Worm (Caenorhabditis elegans) whole organism, late embryonic: Measurements from ENCODE around the gene ntl-11.

Experiments used
- C08G9.2 ChIP-seq: sonication (generic microtip); optimal IDR thresholded peaks from 2 replicates; lab custom pipeline; 2016; ENCODE audit warnings: mild to moderate bottlenecking, missing genetic modification characterization, moderate library complexity, missing compliant biosample characterization
- F13H6.1 ChIP-seq: sonication (generic microtip); optimal IDR thresholded peaks from 2 replicates; lab custom pipeline; 2016; ENCODE audit warnings: missing genetic modification characterization, missing compliant biosample characterization
- K02D7.2 ChIP-seq: sonication (generic microtip); optimal IDR thresholded peaks from 2 replicates; lab custom pipeline; 2017; ENCODE audit warnings: mild to moderate bottlenecking, missing genetic modification characterization, missing compliant biosample characterization
- K09A11.1 ChIP-seq: sonication (generic microtip); optimal IDR thresholded peaks from 2 replicates; lab custom pipeline; 2017; ENCODE audit warnings: antibody characterized with exemption, mild to moderate bottlenecking, missing genetic modification characterization, missing compliant biosample characterization; ENCODE audit not compliant: insufficient read depth
- T23F11.4 ChIP-seq: fragments of 200-800 bp; sonication (Bioruptor generic); optimal IDR thresholded peaks from 2 replicates; lab custom pipeline; 2018; ENCODE audit warnings: mild to moderate bottlenecking, missing genetic modification characterization, missing compliant biosample characterization
- Y22D7AL.16 ChIP-seq: sonication (generic microtip); optimal IDR thresholded peaks from 2 replicates; lab custom pipeline; 2016; ENCODE audit warnings: missing genetic modification characterization, missing compliant biosample characterization
- ahr-1 ChIP-seq: sonication (generic microtip); optimal IDR thresholded peaks from 2 replicates; lab custom pipeline; 2016; ENCODE audit warnings: missing genetic modification characterization, missing compliant biosample characterization
- ama-1 ChIP-seq: fragments of 150-350 bp; optimal IDR thresholded peaks from 2 replicates; lab custom pipeline; 2014
- ceh-14 ChIP-seq: sonication (generic microtip); optimal IDR thresholded peaks from 2 replicates; lab custom pipeline; 2016; ENCODE audit warnings: missing genotype, missing genetic modification characterization, missing compliant biosample characterization
- ceh-18 ChIP-seq: sonication (generic microtip); optimal IDR thresholded peaks from 2 replicates; lab custom pipeline; 2016; ENCODE audit warnings: missing genetic modification characterization, missing compliant biosample characterization
- ceh-2 ChIP-seq: sonication (generic microtip); optimal IDR thresholded peaks from 2 replicates; lab custom pipeline; 2016; ENCODE audit warnings: missing genotype, missing genetic modification characterization, missing compliant biosample characterization
- ceh-24 ChIP-seq: sonication (generic microtip); optimal IDR thresholded peaks from 2 replicates; lab custom pipeline; 2016; ENCODE audit warnings: mild to moderate bottlenecking, missing genetic modification characterization, missing compliant biosample characterization
- ceh-30 ChIP-seq: fragments of 150-350 bp; optimal IDR thresholded peaks from 2 replicates; lab custom pipeline; 2014; ENCODE audit warnings: missing biosample characterization, missing genetic modification characterization
- ceh-31 ChIP-seq: sonication (generic microtip); optimal IDR thresholded peaks from 2 replicates; lab custom pipeline; 2016; ENCODE audit warnings: missing genetic modification characterization, missing compliant biosample characterization
- ceh-34 ChIP-seq: sonication (generic microtip); optimal IDR thresholded peaks from 2 replicates; lab custom pipeline; 2016; ENCODE audit warnings: mild to moderate bottlenecking, missing genetic modification characterization, missing compliant biosample characterization
- ceh-48 ChIP-seq: sonication (generic microtip); optimal IDR thresholded peaks from 2 replicates; lab custom pipeline; 2016; ENCODE audit warnings: missing genetic modification characterization, inconsistent platforms, missing compliant biosample characterization
- ceh-6 ChIP-seq: fragments of 200-800 bp; sonication (Bioruptor generic); optimal IDR thresholded peaks from 2 replicates; lab custom pipeline; 2018; ENCODE audit warnings: mild to moderate bottlenecking, missing genetic modification characterization, missing compliant biosample characterization
- dve-1 ChIP-seq: sonication (generic microtip); optimal IDR thresholded peaks from 2 replicates; lab custom pipeline; 2017; ENCODE audit warnings: antibody characterized with exemption, mild to moderate bottlenecking, missing genetic modification characterization, missing compliant biosample characterization
- elt-2 ChIP-seq: sonication (generic microtip); optimal IDR thresholded peaks from 2 replicates; lab custom pipeline; 2016; ENCODE audit warnings: missing genetic modification reagents, missing genetic modification characterization, missing compliant biosample characterization
- elt-4 ChIP-seq: sonication (generic microtip); optimal IDR thresholded peaks from 2 replicates; lab custom pipeline; 2016; ENCODE audit warnings: missing genetic modification characterization, missing compliant biosample characterization
- ets-4 ChIP-seq: sonication (generic microtip); optimal IDR thresholded peaks from 2 replicates; lab custom pipeline; 2016; ENCODE audit warnings: missing genetic modification characterization, missing compliant biosample characterization
- fax-1 ChIP-seq: sonication (generic microtip); optimal IDR thresholded peaks from 2 replicates; lab custom pipeline; 2016; ENCODE audit warnings: missing genotype, missing genetic modification characterization, missing compliant biosample characterization
- fkh-10 ChIP-seq: fragments of 150-350 bp; optimal IDR thresholded peaks from 2 replicates; lab custom pipeline; 2014; ENCODE audit warnings: missing biosample characterization, missing genetic modification reagents, missing genetic modification characterization
- hlh-30 ChIP-seq: sonication (generic microtip); optimal IDR thresholded peaks from 2 replicates; lab custom pipeline; 2017; ENCODE audit warnings: antibody characterized with exemption, missing genetic modification characterization, missing compliant biosample characterization; ENCODE audit not compliant: insufficient read depth
- hlh-6 ChIP-seq: sonication (generic microtip); optimal IDR thresholded peaks from 2 replicates; lab custom pipeline; 2016; ENCODE audit warnings: missing genotype, missing genetic modification characterization, missing compliant biosample characterization
- hlh-8 ChIP-seq: sonication (generic microtip); optimal IDR thresholded peaks from 2 replicates; lab custom pipeline; 2016; ENCODE audit warnings: missing genotype, missing genetic modification characterization, missing compliant biosample characterization
- lin-11 ChIP-seq: fragments of 200-800 bp; sonication (Bioruptor generic); optimal IDR thresholded peaks from 2 replicates; lab custom pipeline; 2018; ENCODE audit warnings: mild to moderate bottlenecking, missing genetic modification characterization, missing compliant biosample characterization
- madf-2 ChIP-seq: sonication (generic microtip); optimal IDR thresholded peaks from 2 replicates; lab custom pipeline; 2017; ENCODE audit warnings: missing genetic modification characterization, missing compliant biosample characterization
- nfya-1 ChIP-seq: sonication (generic microtip); optimal IDR thresholded peaks from 2 replicates; lab custom pipeline; 2017; ENCODE audit warnings: missing genetic modification characterization, mild to moderate bottlenecking, missing compliant biosample characterization, antibody characterized with exemption, moderate library complexity
- nhr-11 ChIP-seq: fragments of 150-350 bp; optimal IDR thresholded peaks from 2 replicates; lab custom pipeline; 2014; ENCODE audit warnings: missing biosample characterization, missing genetic modification characterization
- pag-3 ChIP-seq: sonication (generic microtip); optimal IDR thresholded peaks from 2 replicates; lab custom pipeline; 2016; ENCODE audit warnings: missing compliant biosample characterization, missing genetic modification characterization, borderline replicate concordance
- pat-9 ChIP-seq: fragments of 200-800 bp; sonication (Bioruptor generic); optimal IDR thresholded peaks from 2 replicates; lab custom pipeline; 2018; ENCODE audit warnings: mild to moderate bottlenecking, missing genetic modification characterization, moderate library complexity, missing compliant biosample characterization
- pha-2 ChIP-seq: sonication (generic microtip); optimal IDR thresholded peaks from 2 replicates; lab custom pipeline; 2017; ENCODE audit warnings: mild to moderate bottlenecking, missing genetic modification characterization, missing compliant biosample characterization
- rnt-1 ChIP-seq: sonication (generic microtip); optimal IDR thresholded peaks from 2 replicates; lab custom pipeline; 2016; ENCODE audit warnings: missing genetic modification characterization, missing compliant biosample characterization
- sox-2 ChIP-seq: fragments of 200-800 bp; sonication (Bioruptor generic); IDR thresholded peaks from 2 replicates; pipeline ENCODE4 v1.3.6; 2022; ENCODE audit warnings: missing genetic modification reagents, missing genetic modification characterization, missing compliant biosample characterization
- tbx-2 ChIP-seq: sonication (generic microtip); optimal IDR thresholded peaks from 2 replicates; lab custom pipeline; 2016; ENCODE audit warnings: missing genetic modification characterization, missing compliant biosample characterization
- tbx-7 ChIP-seq: sonication (generic microtip); optimal IDR thresholded peaks from 2 replicates; lab custom pipeline; 2016; ENCODE audit warnings: missing genotype, missing genetic modification characterization, missing compliant biosample characterization
- ttx-3 ChIP-seq: sonication (generic microtip); optimal IDR thresholded peaks from 2 replicates; lab custom pipeline; 2016; ENCODE audit warnings: missing genetic modification reagents, missing genetic modification characterization, missing compliant biosample characterization
- unc-3 ChIP-seq, 2 experiments: fragments of 200-800 bp in 1 of 2; sonication (Bioruptor generic) in 1 of 2; sonication (generic microtip) in 1 of 2; conservative IDR thresholded peaks in 1 of 2; optimal IDR thresholded peaks in 1 of 2; 2 replicates each; pipeline versions ENCODE4 v1.3.6 to Lab custom; 2016 to 2022; ENCODE audit warnings: missing compliant biosample characterization in 2 of 2, missing genetic modification characterization in 2 of 2, missing genetic modification reagents in 1 of 2
- unc-42 ChIP-seq: sonication (generic microtip); optimal IDR thresholded peaks from 2 replicates; lab custom pipeline; 2016; ENCODE audit warnings: missing genotype, missing genetic modification characterization, missing compliant biosample characterization
- unc-55 ChIP-seq: sonication (generic microtip); optimal IDR thresholded peaks from 2 replicates; lab custom pipeline; 2017; ENCODE audit warnings: missing biosample characterization, missing genetic modification reagents, missing genetic modification characterization
- unc-86 ChIP-seq: sonication (generic microtip); optimal IDR thresholded peaks from 2 replicates; lab custom pipeline; 2016; ENCODE audit warnings: missing genetic modification characterization, missing compliant biosample characterization
- zip-5 ChIP-seq: sonication (generic microtip); optimal IDR thresholded peaks from 2 replicates; lab custom pipeline; 2016; ENCODE audit warnings: missing genetic modification characterization, missing compliant biosample characterization
- ztf-16 ChIP-seq: sonication (generic microtip); optimal IDR thresholded peaks from 2 replicates; lab custom pipeline; 2017; ENCODE audit warnings: missing genetic modification characterization, missing compliant biosample characterization

The ntl-11 gene

DNA sequence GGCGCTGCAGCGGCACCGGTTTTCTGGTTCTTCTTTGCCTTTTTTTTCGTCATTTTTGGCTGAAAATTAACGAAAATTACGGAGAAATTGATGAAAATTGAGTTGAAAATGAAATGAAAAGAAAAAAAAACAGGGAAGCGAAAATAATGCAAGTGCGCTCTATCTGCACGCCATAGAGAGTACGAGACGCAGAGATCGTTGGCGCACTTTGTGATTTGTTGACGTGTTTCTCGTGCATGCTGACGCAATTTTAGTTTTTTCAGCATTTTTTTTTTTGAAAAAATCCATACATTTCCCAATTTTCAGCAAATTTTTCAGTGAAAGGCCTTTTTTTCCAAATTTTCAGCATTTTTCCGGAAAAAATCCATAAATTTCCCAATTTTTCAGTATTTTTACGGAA lies at the start of gene ntl-11:
Gene ntl-11, minus strand, starts transcription at position 66 of the 400 bp plus-strand sequence.
- TF ChIP-seq unc-3 (GFP tag; conservative IDR thresholded peaks at IDR 0.05; lab: Robert Waterston, UW) (no peak), unc-3 (tag; optimal IDR thresholded peaks at IDR 0.05; lab: Kevin White, UChicago) (peak; percentile 34), ceh-30 (tag; lab: Kevin White, UChicago) (peak; percentile 36), ceh-24 (tag; lab: Kevin White, UChicago) (no peak), C08G9.2 (tag; lab: Kevin White, UChicago) (no peak), madf-2 (tag; lab: Kevin White, UChicago) (peak; percentile 14), ets-4 (tag; lab: Kevin White, UChicago) (no peak), hlh-8 (tag; lab: Kevin White, UChicago) (no peak), lin-11 (tag; lab: Kevin White, UChicago) (peak; percentile 13), fkh-10 (GFP tag; lab: Kevin White, UChicago) (peak; percentile 5), pag-3 (tag; lab: Kevin White, UChicago) (no peak), fax-1 (tag; lab: Kevin White, UChicago) (no peak), K09A11.1 (peak; percentile 30), ttx-3 (tag; lab: Kevin White, UChicago) (peak; percentile 22), hlh-30 (tag; lab: Kevin White, UChicago) (peak; percentile 56), rnt-1 (tag; lab: Kevin White, UChicago) (peak; percentile 72), unc-86 (tag; lab: Kevin White, UChicago) (peak; percentile 71), sox-2 (GFP tag; lab: Robert Waterston, UW) (0 out of 2 replicates have a peak, but pooled peaks have one; percentile 21), unc-42 (tag; lab: Kevin White, UChicago) (peak; percentile 70), ceh-2 (tag; lab: Kevin White, UChicago) (peak; percentile 15), tbx-2 (tag; lab: Kevin White, UChicago) (peak; percentile 71), dve-1 (tag; lab: Kevin White, UChicago) (peak; percentile 84), ceh-34 (peak; percentile 73), ztf-16 (tag; lab: Kevin White, UChicago) (peak; percentile 34), ahr-1 (no peak), ceh-14 (tag; lab: Kevin White, UChicago) (peak; percentile 31), nhr-11 (tag; lab: Kevin White, UChicago) (no peak), ceh-31 (tag; lab: Kevin White, UChicago) (peak; percentile 56), elt-2 (tag; lab: Kevin White, UChicago) (peak; percentile 64), ceh-48 (tag; lab: Kevin White, UChicago) (peak; percentile 29), nfya-1 (tag; lab: Kevin White, UChicago) (peak; percentile 91), ceh-18 (peak; percentile 85), unc-55 (GFP tag; lab: Kevin White, UChicago) (peak; percentile 73), F13H6.1 (tag; lab: Kevin White, UChicago) (peak; percentile 12), ama-1 (lab: Kevin White, UChicago) (no peak), tbx-7 (tag; lab: Kevin White, UChicago) (no peak), Y22D7AL.16 (tag; lab: Kevin White, UChicago) (no peak), pha-2 (tag; lab: Kevin White, UChicago) (no peak)
- TF ChIP-seq, all 69 proteins: peak for 25

DNA sequence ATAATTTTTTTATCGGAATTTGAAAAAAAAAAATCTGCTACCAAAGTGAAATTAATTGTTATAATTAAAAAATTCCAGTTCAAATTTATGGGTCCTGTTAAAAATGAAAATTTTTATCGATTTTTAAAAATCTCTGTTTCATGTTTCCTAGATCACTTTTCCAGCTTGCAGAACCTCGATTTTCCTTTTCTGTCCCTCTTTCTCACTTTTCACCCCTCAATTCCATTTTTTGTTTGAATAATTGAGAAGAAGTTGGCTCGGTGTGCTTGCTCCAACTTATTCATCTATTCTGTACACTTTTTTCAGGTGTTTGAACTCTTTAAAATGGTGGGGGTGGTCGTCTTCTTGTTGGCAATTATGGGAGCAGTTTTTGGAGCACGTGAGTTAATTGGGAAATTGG lies 26.0 kb upstream of the ntl-11 start, which contains the start of gene acr-24:
Gene acr-24, plus strand, starts transcription at position 301 of the 400 bp plus-strand sequence.
- TF ChIP-seq K02D7.2 (no peak), zip-5 (no peak), ceh-6 (GFP tag; lab: Kevin White, UChicago) (no peak), rnt-1 (tag; lab: Kevin White, UChicago) (no peak), hlh-6 (tag; lab: Kevin White, UChicago) (no peak), pat-9 (tag; lab: Kevin White, UChicago) (no peak), sox-2 (GFP tag; lab: Robert Waterston, UW) (no peak), unc-42 (tag; lab: Kevin White, UChicago) (no peak), C08G9.2 (tag; lab: Kevin White, UChicago) (no peak), elt-4 (no peak), madf-2 (tag; lab: Kevin White, UChicago) (no peak), pag-3 (tag; lab: Kevin White, UChicago) (no peak), hlh-30 (tag; lab: Kevin White, UChicago) (no peak), nfya-1 (tag; lab: Kevin White, UChicago) (no peak), ets-4 (tag; lab: Kevin White, UChicago) (no peak), T23F11.4 (GFP tag; lab: Kevin White, UChicago) (no peak)
- TF ChIP-seq, all 69 proteins: peak for 0
